Fruit fly (Drosophila melanogaster) S2 (cell line): ENCODE results near the gene uncNacbeta.

Experiments used
- CG8478 ChIP-seq: fragments of >200 bp; optimal IDR thresholded peaks from 2 replicates; lab custom pipeline; 2018
- CTCF ChIP-seq, 2 experiments: fragments of >200 bp; optimal IDR thresholded peaks; 2 replicates each; lab custom pipeline; 2018

dm6 chr2L:518979-519891 lies 44.4 kb downstream of the uncNacbeta start:
- TF ChIP-seq CG8478 (lab: Kevin White, UChicago): no peak
- TF ChIP-seq CTCF (optimal IDR thresholded peaks at IDR 0.05; lab: Kevin White, UChicago): no peak
